Worm (Caenorhabditis elegans): ENCODE data around the gene ZC15.10.

Gene ZC15.10

ce11 chrV:20311519-20311918, 983 bp downstream of the ZC15.10 start, which contains the start of gene clec-262:
clec-262 (plus strand) TSS chrV:20311819.
- no peak for TF ChIP-seq sma-9 (GFP tag; optimal IDR thresholded peaks at IDR 0.05)
- TF ChIP-seq sma-9 (tag; optimal IDR thresholded peaks at IDR 0.05), result no peak
- TF ChIP-seq F13H6.1 (tag; optimal IDR thresholded peaks at IDR 0.05), result no peak

ce11 chrV:20317442-20317841, 6.9 kb downstream of the ZC15.10 start, which contains the start of gene Y113G7C.1:
Y113G7C.1 (plus strand) TSS chrV:20317742.
- TF ChIP-seq nhr-6 (tag; optimal IDR thresholded peaks at IDR 0.05) (no peak), aly-2 (tag; optimal IDR thresholded peaks at IDR 0.05) (no peak), peb-1 (tag; optimal IDR thresholded peaks at IDR 0.05) (no peak), crh-2 (tag; optimal IDR thresholded peaks at IDR 0.05) (no peak), C34F6.9 (tag; optimal IDR thresholded peaks at IDR 0.05) (no peak), lsy-2 (tag; optimal IDR thresholded peaks at IDR 0.05) (no peak), ztf-1 (GFP tag; conservative IDR thresholded peaks at IDR 0.05) (no peak), nhr-237 (tag; optimal IDR thresholded peaks at IDR 0.05) (no peak), blmp-1 (tag; optimal IDR thresholded peaks at IDR 0.05; ENCODE audit: insufficient read depth) (no peak), sma-9 (GFP tag; optimal IDR thresholded peaks at IDR 0.05) (no peak), sma-9 (tag; optimal IDR thresholded peaks at IDR 0.05) (no peak), elt-3 (tag; optimal IDR thresholded peaks at IDR 0.05) (no peak)

- TF ChIP-seq mdl-1 (tag; optimal IDR thresholded peaks at IDR 0.05), result no peak
- TF ChIP-seq Y55F3AM.14 (GFP tag; optimal IDR thresholded peaks at IDR 0.05), result no peak
- TF ChIP-seq nhr-237 (tag; optimal IDR thresholded peaks at IDR 0.05), result no peak
- no peak for TF ChIP-seq sem-4 (tag; optimal IDR thresholded peaks at IDR 0.05)
- TF ChIP-seq unc-39 (tag; optimal IDR thresholded peaks at IDR 0.05), result no peak
- TF ChIP-seq snpc-4 (tag; optimal IDR thresholded peaks at IDR 0.05), result no peak
- TF ChIP-seq skn-1 (tag; optimal IDR thresholded peaks at IDR 0.05), result no peak
- TF ChIP-seq elt-3 (tag; optimal IDR thresholded peaks at IDR 0.05), result no peak
These were observed 14.9 kb downstream of the ZC15.10 start, which contains the start of gene Y38H6A.1 for ce11 chrV:20325417-20325816. Y38H6A.1 (plus strand) TSS chrV:20325717.

ce11 chrV:20335264-20335663, 24.7 kb downstream of the ZC15.10 start, which contains the start of gene Y38H6A.5:
Y38H6A.5 (minus strand) TSS chrV:20335364.
- no peak for TF ChIP-seq mdl-1 (tag; optimal IDR thresholded peaks at IDR 0.05)
- no peak for TF ChIP-seq crh-2 (tag; optimal IDR thresholded peaks at IDR 0.05)
- TF ChIP-seq nhr-129 (tag; optimal IDR thresholded peaks at IDR 0.05), result no peak
- no peak for TF ChIP-seq ztf-11 (tag; optimal IDR thresholded peaks at IDR 0.05)
- no peak for TF ChIP-seq elt-3 (tag; optimal IDR thresholded peaks at IDR 0.05)
- TF ChIP-seq snpc-4 (tag; optimal IDR thresholded peaks at IDR 0.05), result no peak
- no peak for TF ChIP-seq nhr-21 (tag; optimal IDR thresholded peaks at IDR 0.05)
- TF ChIP-seq peb-1 (tag; optimal IDR thresholded peaks at IDR 0.05), result no peak
- TF ChIP-seq blmp-1 (tag; optimal IDR thresholded peaks at IDR 0.05; ENCODE audit: insufficient read depth), result no peak
- TF ChIP-seq ztf-4 (tag; optimal IDR thresholded peaks at IDR 0.05), result no peak
- no peak for TF ChIP-seq unc-39 (tag; optimal IDR thresholded peaks at IDR 0.05)
- TF ChIP-seq lin-13 (GFP tag; optimal IDR thresholded peaks at IDR 0.05), result no peak
- TF ChIP-seq sem-4 (tag; optimal IDR thresholded peaks at IDR 0.05), result no peak
- TF ChIP-seq alr-1 (tag; optimal IDR thresholded peaks at IDR 0.05), result no peak
- no peak for TF ChIP-seq fos-1 (tag; optimal IDR thresholded peaks at IDR 0.05)

ce11 chrV:20338020-20338419, 27.5 kb downstream of the ZC15.10 start:
- TF ChIP-seq lin-39 (tag; optimal IDR thresholded peaks at IDR 0.05), result no peak
- no peak for TF ChIP-seq unc-62 (GFP tag; optimal IDR thresholded peaks at IDR 0.05)
- TF ChIP-seq ZK546.5 (tag; optimal IDR thresholded peaks at IDR 0.05), result no peak
- no peak for TF ChIP-seq elt-3 (tag; optimal IDR thresholded peaks at IDR 0.05)
- no peak for TF ChIP-seq lin-13 (GFP tag; optimal IDR thresholded peaks at IDR 0.05)
- no peak for TF ChIP-seq nhr-11 (tag; optimal IDR thresholded peaks at IDR 0.05)
- no peak for TF ChIP-seq nhr-6 (tag; optimal IDR thresholded peaks at IDR 0.05)

- TF ChIP-seq Y55F3AM.14 (GFP tag; optimal IDR thresholded peaks at IDR 0.05) (no peak), F13H6.1 (tag; optimal IDR thresholded peaks at IDR 0.05) (no peak), ceh-16 (tag; optimal IDR thresholded peaks at IDR 0.05) (no peak), nhr-10 (tag; optimal IDR thresholded peaks at IDR 0.05) (no peak), nhr-129 (tag; optimal IDR thresholded peaks at IDR 0.05) (no peak), sem-4 (tag; optimal IDR thresholded peaks at IDR 0.05) (no peak), crh-2 (tag; optimal IDR thresholded peaks at IDR 0.05) (no peak), ceh-82 (tag; optimal IDR thresholded peaks at IDR 0.05) (no peak), ztf-4 (tag; optimal IDR thresholded peaks at IDR 0.05) (no peak), C34F6.9 (tag; optimal IDR thresholded peaks at IDR 0.05) (no peak), gmeb-1 (tag; optimal IDR thresholded peaks at IDR 0.05) (no peak), nhr-237 (tag; optimal IDR thresholded peaks at IDR 0.05) (no peak), peb-1 (tag; optimal IDR thresholded peaks at IDR 0.05) (no peak)
These were observed 28.3 kb downstream of the ZC15.10 start for ce11 chrV:20338870-20339269.

All from whole organism, L2 larva.